Worm (Caenorhabditis elegans) whole organism, midembryonic: Measurements from ENCODE around the gene sre-24.

Source experiments
- cog-1 ChIP-seq: sonication (generic microtip); optimal IDR thresholded peaks from 2 replicates; lab custom pipeline; 2016; ENCODE audit warnings: missing genetic modification characterization, missing compliant biosample characterization
- klf-2 ChIP-seq: fragments of 200-800 bp; sonication (Bioruptor generic); conservative IDR thresholded peaks from 2 replicates; pipeline ENCODE4 v1.3.6; 2022; ENCODE audit warnings: missing genetic modification reagents, missing genetic modification characterization, missing compliant biosample characterization
- tab-1 ChIP-seq: fragments of 200-800 bp; sonication (Bioruptor generic); IDR thresholded peaks from 2 replicates; pipeline ENCODE4 v1.3.6; 2022; ENCODE audit warnings: missing genetic modification characterization, missing compliant biosample characterization

DNA sequence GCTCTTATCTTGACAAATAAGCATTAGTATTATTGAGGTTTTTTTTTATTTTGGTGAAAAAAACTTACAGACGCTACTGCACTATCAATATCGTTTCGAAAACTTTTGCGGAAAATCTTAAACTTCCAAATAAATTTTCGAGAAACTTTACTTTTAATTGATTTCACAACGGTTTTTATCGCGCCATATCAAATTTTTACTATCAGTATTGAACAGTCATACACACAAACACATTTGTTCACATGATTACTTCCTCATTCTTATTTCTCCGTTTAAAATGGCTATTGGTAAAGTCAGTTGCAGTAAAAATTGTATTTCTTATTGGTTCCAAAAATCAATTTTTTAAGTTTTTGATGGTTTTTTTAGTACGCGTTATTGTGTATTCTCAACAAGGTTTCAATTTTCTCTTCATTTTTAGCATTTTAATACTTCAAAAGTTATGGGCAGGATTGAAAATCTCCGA is 11.7 kb downstream of the sre-24 start, which contains the start of gene pals-32:
- TF ChIP-seq klf-2: no peak
- TF ChIP-seq tab-1 (GFP tag; lab: Robert Waterston, UW): no peak
- no peak for TF ChIP-seq cog-1
